Fruit fly (Drosophila melanogaster) whole organism, embryonic: ENCODE measurements around the gene Sym.

ENCODE experiments used
- Ada2b ChIP-seq: fragments of 200-800 bp; sonication (Bioruptor generic); IDR thresholded peaks from 2 replicates; pipeline ENCODE4 v1.3.6; 2022; ENCODE audit warnings: missing biosample characterization, missing genetic modification characterization
- Aef1 ChIP-seq: fragments of 200-800 bp; sonication (Bioruptor generic); IDR thresholded peaks from 3 replicates; pipeline ENCODE4 v1.3.6; 2022; ENCODE audit warnings: missing biosample characterization, missing genetic modification characterization
- CG10274 ChIP-seq: fragments of 200-800 bp; sonication (Bioruptor generic); optimal IDR thresholded peaks from 3 replicates; lab custom pipeline; 2017; ENCODE audit warnings: missing biosample characterization, mild to moderate bottlenecking, missing genetic modification characterization
- CG10431 ChIP-seq: fragments of 200-800 bp; sonication (Bioruptor generic); optimal IDR thresholded peaks from 3 replicates; lab custom pipeline; 2018; ENCODE audit warnings: missing biosample characterization, mild to moderate bottlenecking, missing genetic modification characterization
- CG15073 ChIP-seq: fragments of 200-800 bp; sonication (Bioruptor generic); optimal IDR thresholded peaks from 2 replicates; lab custom pipeline; 2016; ENCODE audit warnings: missing biosample characterization, missing genetic modification characterization
- CG16779 ChIP-seq: fragments of 200-800 bp; sonication (Bioruptor generic); IDR thresholded peaks from 2 replicates; pipeline ENCODE4 v1.3.6; 2022; ENCODE audit warnings: missing biosample characterization, missing genetic modification characterization
- CG16815 ChIP-seq: fragments of 200-800 bp; sonication (Bioruptor generic); optimal IDR thresholded peaks from 3 replicates; lab custom pipeline; 2017; ENCODE audit warnings: missing biosample characterization, mild to moderate bottlenecking, missing genetic modification characterization
- CG17361 ChIP-seq: fragments of 200-800 bp; sonication (Bioruptor generic); IDR thresholded peaks from 3 replicates; pipeline ENCODE4 v1.3.6; 2022; ENCODE audit warnings: missing biosample characterization, missing genetic modification characterization
- CG17912 ChIP-seq: fragments of 200-800 bp; sonication (Bioruptor generic); optimal IDR thresholded peaks from 2 replicates; lab custom pipeline; 2018; ENCODE audit warnings: missing biosample characterization, mild to moderate bottlenecking, missing genetic modification characterization
- CG18476 ChIP-seq: fragments of 200-800 bp; sonication (Bioruptor generic); optimal IDR thresholded peaks from 2 replicates; lab custom pipeline; 2016; ENCODE audit warnings: missing biosample characterization, mild to moderate bottlenecking, missing genetic modification characterization
- CG2678 ChIP-seq: fragments of 200-800 bp; sonication (Bioruptor generic); optimal IDR thresholded peaks from 3 replicates; lab custom pipeline; 2019; ENCODE audit warnings: missing biosample characterization, mild to moderate bottlenecking, missing genetic modification characterization, moderate library complexity
- CG30403 ChIP-seq: fragments of 200-800 bp; sonication (Bioruptor generic); optimal IDR thresholded peaks from 3 replicates; lab custom pipeline; 2016; ENCODE audit warnings: missing biosample characterization, missing genetic modification characterization
- CG32532 ChIP-seq: fragments of 200-800 bp; sonication (Bioruptor generic); IDR thresholded peaks from 2 replicates; pipeline ENCODE4 v1.3.6; 2022; ENCODE audit warnings: missing biosample characterization, missing genetic modification characterization
- CG32767 ChIP-seq: fragments of 200-800 bp; sonication (Bioruptor generic); IDR thresholded peaks from 2 replicates; pipeline ENCODE4 v1.3.6; 2022; ENCODE audit warnings: missing biosample characterization, missing genetic modification characterization
- CG33213 ChIP-seq: fragments of 200-800 bp; sonication (Bioruptor generic); optimal IDR thresholded peaks from 3 replicates; lab custom pipeline; 2016; ENCODE audit warnings: missing biosample characterization, missing genetic modification characterization
- CG3838 ChIP-seq: fragments of 200-800 bp; sonication (Bioruptor generic); optimal IDR thresholded peaks from 3 replicates; lab custom pipeline; 2016; ENCODE audit warnings: missing biosample characterization, missing genetic modification characterization
- CG6175 ChIP-seq: fragments of 200-800 bp; sonication (Bioruptor generic); IDR thresholded peaks from 3 replicates; pipeline ENCODE4 v1.3.6; 2022; ENCODE audit warnings: missing biosample characterization, missing genetic modification characterization
- CG6765 ChIP-seq: fragments of 200-800 bp; sonication (Bioruptor generic); optimal IDR thresholded peaks from 3 replicates; lab custom pipeline; 2017; ENCODE audit warnings: missing biosample characterization, mild to moderate bottlenecking, missing genetic modification characterization
- CG7357 ChIP-seq: fragments of 200-800 bp; sonication (Bioruptor generic); IDR thresholded peaks from 3 replicates; pipeline ENCODE4 v1.3.6; 2022; ENCODE audit warnings: missing biosample characterization, missing genetic modification characterization
- CG8281 ChIP-seq: fragments of 200-800 bp; sonication (Bioruptor generic); optimal IDR thresholded peaks from 2 replicates; lab custom pipeline; 2018; ENCODE audit warnings: missing biosample characterization, mild to moderate bottlenecking, missing genetic modification characterization, moderate library complexity
- CG8924 ChIP-seq: fragments of 200-800 bp; optimal IDR thresholded peaks from 3 replicates; lab custom pipeline; 2019; ENCODE audit warnings: missing biosample characterization, mild to moderate bottlenecking, missing genetic modification characterization, moderate library complexity
- CG9437 ChIP-seq: fragments of 200-800 bp; sonication (Bioruptor generic); optimal IDR thresholded peaks from 2 replicates; lab custom pipeline; 2018; ENCODE audit warnings: missing biosample characterization, mild to moderate bottlenecking, missing genetic modification characterization
- CHES-1-like ChIP-seq: fragments of 200-800 bp; sonication (Bioruptor generic); optimal IDR thresholded peaks from 2 replicates; lab custom pipeline; 2016; ENCODE audit warnings: missing biosample characterization, missing genetic modification characterization
- CTCF ChIP-seq: fragments of 200-800 bp; sonication (Bioruptor generic); optimal IDR thresholded peaks from 2 replicates; lab custom pipeline; 2017; ENCODE audit warnings: missing biosample characterization, mild to moderate bottlenecking, missing genetic modification characterization, moderate library complexity
- Chrac-16 ChIP-seq: fragments of 200-800 bp; sonication (Bioruptor generic); optimal IDR thresholded peaks from 3 replicates; lab custom pipeline; 2016; ENCODE audit warnings: missing biosample characterization, missing genetic modification characterization
- D19A ChIP-seq: fragments of 200-800 bp; optimal IDR thresholded peaks from 3 replicates; lab custom pipeline; 2019; ENCODE audit warnings: missing biosample characterization, mild to moderate bottlenecking, missing genetic modification characterization, moderate library complexity
- Elba2 ChIP-seq: fragments of 200-800 bp; sonication (Bioruptor generic); optimal IDR thresholded peaks from 3 replicates; lab custom pipeline; 2016; ENCODE audit warnings: missing biosample characterization, missing genetic modification characterization
- HLH4C ChIP-seq: fragments of 200-800 bp; sonication (Bioruptor generic); IDR thresholded peaks from 3 replicates; pipeline ENCODE4 v1.3.6; 2022; ENCODE audit warnings: missing biosample characterization, missing genetic modification characterization; ENCODE audit not compliant: partially characterized antibody
- Hr39 ChIP-seq: fragments of >200 bp; optimal IDR thresholded peaks from 2 replicates; lab custom pipeline; 2017
- Lpt ChIP-seq: fragments of >200 bp; optimal IDR thresholded peaks from 2 replicates; lab custom pipeline; 2018; ENCODE audit warnings: missing biosample characterization, missing genetic modification characterization
- MBD-R2 ChIP-seq: fragments of 200-800 bp; sonication (Bioruptor generic); IDR thresholded peaks from 2 replicates; pipeline ENCODE4 v1.3.6; 2022; ENCODE audit warnings: missing biosample characterization, missing genetic modification characterization
- Mad ChIP-seq: fragments of 200-800 bp; sonication (Bioruptor generic); optimal IDR thresholded peaks from 2 replicates; lab custom pipeline; 2016; ENCODE audit warnings: missing biosample characterization, missing genetic modification characterization
- Vsx1 ChIP-seq: fragments of 200-800 bp; sonication (Bioruptor generic); optimal IDR thresholded peaks from 2 replicates; lab custom pipeline; 2017; ENCODE audit warnings: missing biosample characterization, mild to moderate bottlenecking, missing genetic modification characterization, missing genetic modification reagents
- Xbp1 ChIP-seq: fragments of 200-800 bp; sonication (Bioruptor generic); optimal IDR thresholded peaks from 3 replicates; lab custom pipeline; 2016; ENCODE audit warnings: missing biosample characterization, mild to moderate bottlenecking, missing genetic modification characterization
- dati ChIP-seq: fragments of 200-800 bp; sonication (Bioruptor generic); IDR thresholded peaks from 2 replicates; pipeline ENCODE4 v1.3.6; 2022; ENCODE audit warnings: missing biosample characterization, missing genetic modification characterization
- esg ChIP-seq: fragments of 200-800 bp; sonication (Bioruptor generic); conservative IDR thresholded peaks from 2 replicates; pipeline ENCODE4 v1.3.6; 2022; ENCODE audit warnings: missing biosample characterization, missing genetic modification characterization
- fd64A ChIP-seq: fragments of 200-800 bp; sonication (Bioruptor generic); optimal IDR thresholded peaks from 3 replicates; lab custom pipeline; 2018; ENCODE audit warnings: missing biosample characterization, mild to moderate bottlenecking, missing genetic modification characterization
- gcm ChIP-seq: fragments of 200-800 bp; sonication (Bioruptor generic); optimal IDR thresholded peaks from 2 replicates; lab custom pipeline; 2019; ENCODE audit warnings: missing biosample characterization, mild to moderate bottlenecking, missing genetic modification characterization, moderate library complexity
- maf-S ChIP-seq: fragments of 200-800 bp; sonication (Bioruptor generic); optimal IDR thresholded peaks from 2 replicates; lab custom pipeline; 2016; ENCODE audit warnings: missing biosample characterization, missing genetic modification characterization
- nau ChIP-seq: fragments of 200-800 bp; sonication (Bioruptor generic); optimal IDR thresholded peaks from 3 replicates; lab custom pipeline; 2017; ENCODE audit warnings: missing biosample characterization, mild to moderate bottlenecking, missing genetic modification characterization, missing genetic modification reagents
- nerfin-2 ChIP-seq: fragments of 200-800 bp; sonication (Bioruptor generic); IDR thresholded peaks from 2 replicates; pipeline ENCODE4 v1.3.6; 2022; ENCODE audit warnings: missing biosample characterization, missing genetic modification characterization; ENCODE audit not compliant: partially characterized antibody
- ranshi ChIP-seq: fragments of 200-800 bp; sonication (Bioruptor generic); IDR thresholded peaks from 2 replicates; pipeline ENCODE4 v1.3.6; 2022; ENCODE audit warnings: missing biosample characterization, missing genetic modification characterization
- scrt ChIP-seq: fragments of 200-800 bp; sonication (Bioruptor generic); optimal IDR thresholded peaks from 2 replicates; lab custom pipeline; 2018; ENCODE audit warnings: missing biosample characterization, mild to moderate bottlenecking, missing genetic modification characterization, moderate library complexity
- sim ChIP-seq: fragments of 200-800 bp; sonication (Bioruptor generic); IDR thresholded peaks from 2 replicates; pipeline ENCODE4 v1.3.6; 2022; ENCODE audit warnings: missing biosample characterization, missing genetic modification characterization
- sisA ChIP-seq: fragments of 200-800 bp; sonication (Bioruptor generic); IDR thresholded peaks from 2 replicates; pipeline ENCODE4 v1.3.6; 2022; ENCODE audit warnings: missing biosample characterization, missing genetic modification characterization
- sqz ChIP-seq: fragments of 200-800 bp; sonication (Bioruptor generic); optimal IDR thresholded peaks from 3 replicates; lab custom pipeline; 2018; ENCODE audit warnings: missing biosample characterization, mild to moderate bottlenecking, missing genetic modification characterization
- ssp ChIP-seq: fragments of 200-800 bp; sonication (Bioruptor generic); IDR thresholded peaks from 2 replicates; pipeline ENCODE4 v1.3.6; 2022; ENCODE audit warnings: missing biosample characterization, missing genetic modification characterization
- tin ChIP-seq: fragments of 200-800 bp; sonication (Bioruptor generic); optimal IDR thresholded peaks from 3 replicates; lab custom pipeline; 2016; ENCODE audit warnings: missing biosample characterization, missing genetic modification characterization
- tll ChIP-seq, 2 experiments: fragments of 200-800 bp in 1 of 2; fragments of >200 bp in 1 of 2; sonication (Bioruptor generic) in 1 of 2; optimal IDR thresholded peaks; 2 replicates each; lab custom pipeline; 2017 to 2019; ENCODE audit warnings: missing biosample characterization in 2 of 2, missing genetic modification characterization in 2 of 2, mild to moderate bottlenecking in 1 of 2, moderate library complexity in 1 of 2
- unpg ChIP-seq: fragments of 200-800 bp; sonication (Bioruptor generic); optimal IDR thresholded peaks from 3 replicates; lab custom pipeline; 2018; ENCODE audit warnings: missing biosample characterization, mild to moderate bottlenecking, missing genetic modification characterization, moderate library complexity
- zfh2 ChIP-seq: fragments of 200-800 bp; sonication (Bioruptor generic); optimal IDR thresholded peaks from 2 replicates; lab custom pipeline; 2016; ENCODE audit warnings: missing biosample characterization, missing genetic modification characterization

Sym gene

DNA sequence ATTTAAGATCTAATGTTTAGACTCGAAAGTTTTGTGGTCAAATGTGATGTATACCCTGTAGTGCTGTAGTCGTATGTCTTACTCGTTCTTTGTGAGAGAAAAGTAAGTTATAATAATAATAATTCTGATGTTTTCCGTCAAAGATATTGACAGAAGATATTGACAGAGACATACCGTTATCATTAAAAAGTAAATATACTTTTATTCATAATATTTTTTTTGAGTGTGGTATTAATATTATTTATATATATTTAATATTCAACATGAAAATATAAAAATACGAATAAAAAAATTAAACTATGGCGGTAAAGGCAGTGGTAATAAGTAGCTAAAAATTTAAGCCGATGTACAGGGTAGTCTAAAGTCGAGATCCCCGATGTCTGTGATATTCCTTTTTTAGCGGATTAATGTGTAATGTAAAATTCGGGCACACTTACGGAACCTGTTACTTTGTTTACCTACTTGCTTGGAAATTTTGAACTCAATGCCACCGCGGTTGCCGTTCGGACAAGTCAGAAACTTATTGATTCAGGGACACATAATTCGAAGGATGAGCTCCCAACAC lies 5.9 kb downstream of the Sym start, which contains the start of the genes CG2100 and CG1236 (continued):
- TF ChIP-seq fd64A (GFP tag; lab: Kevin White, UChicago) (no peak), CG6175 (GFP tag; lab: Robert Waterston, UW) (no peak), maf-S (GFP tag; lab: Kevin White, UChicago) (no peak), Ada2b (GFP tag; lab: Robert Waterston, UW) (peak; percentile 70), CG10274 (GFP tag; lab: Kevin White, UChicago) (peak; percentile 56), CTCF (GFP tag; lab: Kevin White, UChicago) (peak; percentile 24), CG32767 (GFP tag; lab: Robert Waterston, UW) (0 out of 2 replicates have a peak, but pooled peaks have one; percentile 70), CG17361 (GFP tag; lab: Robert Waterston, UW) (peak; percentile 97), Hr39 (no peak), Vsx1 (GFP tag; lab: Kevin White, UChicago) (no peak), CG8924 (tag; lab: Kevin White, UChicago) (peak; percentile 94), esg (GFP tag; lab: Robert Waterston, UW) (peak; percentile 80), CG6765 (GFP tag; lab: Kevin White, UChicago) (peak; percentile 69), sqz (GFP tag; lab: Kevin White, UChicago) (no peak), CG16779 (no peak), CG17912 (GFP tag; lab: Kevin White, UChicago) (no peak), scrt (GFP tag; lab: Kevin White, UChicago) (peak; percentile 93), sisA (peak; percentile 76), tll (GFP tag; optimal IDR thresholded peaks at IDR 0.05; lab: Kevin White, UChicago) (peak in 1 of 2 experiments; percentile 32), MBD-R2 (GFP tag; lab: Robert Waterston, UW) (peak; percentile 72), CG15073 (GFP tag; lab: Kevin White, UChicago) (no peak), Chrac-16 (peak; percentile 73), nau (GFP tag; lab: Kevin White, UChicago) (no peak), CG30403 (GFP tag; lab: Kevin White, UChicago) (peak; percentile 84), CG3838 (GFP tag; lab: Kevin White, UChicago) (peak; percentile 10), CG8281 (tag; lab: Kevin White, UChicago) (no peak), zfh2 (GFP tag; lab: Kevin White, UChicago) (peak; percentile 30), Lpt (no peak), CG10431 (GFP tag; lab: Kevin White, UChicago) (peak; percentile 63), CG16815 (peak; percentile 80), ssp (GFP tag; lab: Robert Waterston, UW) (peak; percentile 71), unpg (GFP tag; lab: Kevin White, UChicago) (peak; percentile 84), gcm (GFP tag; lab: Kevin White, UChicago) (peak; percentile 89), CG32532 (GFP tag; lab: Robert Waterston, UW) (peak; percentile 68; the same call in 1 of the 2 replicates), CG7357 (GFP tag; lab: Robert Waterston, UW) (peak; percentile 56; the same call in 2 of the 3 replicates), CHES-1-like (peak; percentile 25), CG9437 (GFP tag; lab: Kevin White, UChicago) (peak; percentile 89), Xbp1 (peak; percentile 85), CG2678 (tag; lab: Kevin White, UChicago) (peak; percentile 92), D19A (peak; percentile 86), sim (0 out of 2 replicates have a peak, but pooled peaks have one; percentile 15), Elba2 (no peak), tin (GFP tag; lab: Kevin White, UChicago) (peak; percentile 82), nerfin-2 (GFP tag; lab: Robert Waterston, UW) (no peak), dati (GFP tag; lab: Robert Waterston, UW) (no peak), CG33213 (GFP tag; lab: Kevin White, UChicago) (peak; percentile 17), ranshi (GFP tag; lab: Robert Waterston, UW) (peak; percentile 77), Aef1 (GFP tag; lab: Robert Waterston, UW) (peak; percentile 75), CG18476 (GFP tag; lab: Kevin White, UChicago) (peak; percentile 58), HLH4C (GFP tag; lab: Robert Waterston, UW) (no peak), Mad (GFP tag; lab: Kevin White, UChicago) (peak; percentile 23)
